Worm (Caenorhabditis elegans): ENCODE results near the gene Y53G8AM.7.

Gene Y53G8AM.7

ce11 chrIII:3297151-3297550 lies 30.6 kb upstream of the Y53G8AM.7 start, which contains the start of gene Y53G8AR.5:
TSS of gene Y53G8AR.5 (plus strand) at chrIII:3297451.
- TF ChIP-seq elt-3 (tag; optimal IDR thresholded peaks at IDR 0.05) (no peak), snpc-4 (tag; optimal IDR thresholded peaks at IDR 0.05) (no peak), ceh-83 (GFP tag; optimal IDR thresholded peaks at IDR 0.05) (no peak), tbx-8 (GFP tag; optimal IDR thresholded peaks at IDR 0.05) (no peak), nhr-76 (tag; optimal IDR thresholded peaks at IDR 0.05) (no peak)

- TF ChIP-seq bed-3 (GFP tag; optimal IDR thresholded peaks at IDR 0.05) (no peak), mep-1 (tag; optimal IDR thresholded peaks at IDR 0.05) (peak; percentile 23), ceh-83 (GFP tag; optimal IDR thresholded peaks at IDR 0.05) (no peak), ham-2 (GFP tag; optimal IDR thresholded peaks at IDR 0.05) (no peak), tbx-8 (GFP tag; optimal IDR thresholded peaks at IDR 0.05) (no peak), lsy-2 (tag; optimal IDR thresholded peaks at IDR 0.05) (peak; percentile 8), ces-1 (GFP tag; optimal IDR thresholded peaks at IDR 0.05) (peak; percentile 88)
Measured at ce11 chrIII:3294283-3294793, 27.8 kb upstream of the Y53G8AM.7 start, which contains the start of the genes Y53G8AR.8 and Y53G8AR.6. TSS of gene Y53G8AR.8 (minus strand) at chrIII:3294330. TSS of gene Y53G8AR.6 (plus strand) at chrIII:3294743.

ce11 chrIII:3281860-3282358 lies 15.4 kb upstream of the Y53G8AM.7 start, which contains the start of gene mfsd-8:
TSS of gene mfsd-8 (plus strand) at chrIII:3282308.
- TF ChIP-seq elt-3 (tag; optimal IDR thresholded peaks at IDR 0.05) (no peak), unc-62 (GFP tag; optimal IDR thresholded peaks at IDR 0.05) (no peak), blmp-1 (tag; optimal IDR thresholded peaks at IDR 0.05) (no peak), nhr-237 (tag; optimal IDR thresholded peaks at IDR 0.05) (no peak), ceh-39 (tag; optimal IDR thresholded peaks at IDR 0.05) (no peak), elt-1 (tag; optimal IDR thresholded peaks at IDR 0.05; ENCODE audit: borderline replicate concordance, insufficient read depth) (no peak), drap-1 (GFP tag; optimal IDR thresholded peaks at IDR 0.05) (no peak), mep-1 (tag; optimal IDR thresholded peaks at IDR 0.05) (no peak), nhr-76 (tag; optimal IDR thresholded peaks at IDR 0.05) (no peak), ztf-11 (tag; optimal IDR thresholded peaks at IDR 0.05) (no peak), sptf-1 (tag; optimal IDR thresholded peaks at IDR 0.05) (no peak), unc-120 (tag; optimal IDR thresholded peaks at IDR 0.05; ENCODE audit: poor library complexity, severe bottlenecking) (no peak), bed-3 (GFP tag; optimal IDR thresholded peaks at IDR 0.05) (no peak), nhr-2 (tag; optimal IDR thresholded peaks at IDR 0.05) (no peak)

ce11 chrIII:3279304-3279703 lies 12.8 kb upstream of the Y53G8AM.7 start:
- TF ChIP-seq pha-4 (tag; optimal IDR thresholded peaks at IDR 0.05) (peak; percentile 84), M03D4.4 (tag; optimal IDR thresholded peaks at IDR 0.05) (peak; percentile 33), sptf-1 (tag; optimal IDR thresholded peaks at IDR 0.05) (peak; percentile 44), lin-13 (tag; optimal IDR thresholded peaks at IDR 0.05) (no peak), unc-120 (tag; optimal IDR thresholded peaks at IDR 0.05; ENCODE audit: poor library complexity, severe bottlenecking) (no peak), snpc-4 (tag; optimal IDR thresholded peaks at IDR 0.05) (no peak), tbx-8 (GFP tag; optimal IDR thresholded peaks at IDR 0.05) (no peak), nhr-28 (tag; optimal IDR thresholded peaks at IDR 0.05) (no peak), flh-1 (GFP tag; optimal IDR thresholded peaks at IDR 0.05) (no peak), lin-32 (GFP tag; optimal IDR thresholded peaks at IDR 0.05) (no peak), mab-5 (tag; optimal IDR thresholded peaks at IDR 0.05) (peak; percentile 69), ceh-39 (tag; optimal IDR thresholded peaks at IDR 0.05) (peak; percentile 26), lsy-2 (tag; optimal IDR thresholded peaks at IDR 0.05) (peak; percentile 73), ceh-43 (GFP tag; optimal IDR thresholded peaks at IDR 0.05) (no peak), elt-3 (tag; optimal IDR thresholded peaks at IDR 0.05) (no peak), nhr-12 (tag; optimal IDR thresholded peaks at IDR 0.05) (no peak), nhr-76 (tag; optimal IDR thresholded peaks at IDR 0.05) (no peak), zip-8 (tag; optimal IDR thresholded peaks at IDR 0.05) (no peak), hlh-1 (tag; optimal IDR thresholded peaks at IDR 0.05) (no peak), bed-3 (GFP tag; optimal IDR thresholded peaks at IDR 0.05) (no peak), drap-1 (GFP tag; optimal IDR thresholded peaks at IDR 0.05) (no peak), ceh-83 (GFP tag; optimal IDR thresholded peaks at IDR 0.05) (no peak), mep-1 (tag; optimal IDR thresholded peaks at IDR 0.05) (no peak), mls-2 (tag; optimal IDR thresholded peaks at IDR 0.05) (no peak), unc-39 (tag; optimal IDR thresholded peaks at IDR 0.05) (no peak), cnd-1 (tag; optimal IDR thresholded peaks at IDR 0.05) (no peak), elt-1 (tag; optimal IDR thresholded peaks at IDR 0.05; ENCODE audit: borderline replicate concordance, insufficient read depth) (no peak), nhr-2 (tag; optimal IDR thresholded peaks at IDR 0.05) (peak; percentile 60), ces-1 (GFP tag; optimal IDR thresholded peaks at IDR 0.05) (peak; percentile 83), unc-62 (GFP tag; optimal IDR thresholded peaks at IDR 0.05) (peak; percentile 72), ham-2 (GFP tag; optimal IDR thresholded peaks at IDR 0.05) (no peak), sem-2 (GFP tag; optimal IDR thresholded peaks at IDR 0.05) (no peak), nhr-237 (tag; optimal IDR thresholded peaks at IDR 0.05) (peak; percentile 64), ztf-11 (tag; optimal IDR thresholded peaks at IDR 0.05) (no peak), blmp-1 (tag; optimal IDR thresholded peaks at IDR 0.05) (no peak)
